Worm (Caenorhabditis elegans): ENCODE data around the gene F59B10.6.

DNA sequence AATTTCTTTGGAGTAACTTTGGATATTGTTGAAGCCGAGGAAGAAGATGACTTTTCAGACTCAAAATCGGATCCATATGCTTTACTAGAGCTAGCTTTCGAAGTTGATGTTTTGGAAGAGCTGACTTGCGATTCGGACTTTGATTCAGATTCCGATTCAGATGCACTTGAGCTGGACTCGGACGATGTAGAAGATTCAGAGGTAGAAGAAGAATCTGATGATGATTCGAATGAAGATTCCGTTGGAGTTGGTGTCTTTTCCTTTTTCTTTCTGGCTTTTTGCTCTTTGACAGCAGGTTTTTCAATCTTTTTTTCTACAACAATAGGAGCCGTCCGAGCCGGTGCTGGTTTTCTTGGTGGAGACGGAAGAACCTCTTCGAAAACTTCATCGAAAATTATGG, 16.4 kb downstream of the F59B10.6 start:
- TF ChIP-seq hnd-1 (tag; optimal IDR thresholded peaks at IDR 0.05), result no peak
- no peak for TF ChIP-seq aly-1 (tag; optimal IDR thresholded peaks at IDR 0.05)
- no peak for TF ChIP-seq ama-1 (optimal IDR thresholded peaks at IDR 0.05)
- TF ChIP-seq ceh-36 (tag; optimal IDR thresholded peaks at IDR 0.05), result no peak
- no peak for TF ChIP-seq flt-1 (GFP tag; IDR thresholded peaks at IDR 0.05)
- no peak for TF ChIP-seq B0310.2 (tag; optimal IDR thresholded peaks at IDR 0.05)
- no peak for TF ChIP-seq tra-4 (tag; optimal IDR thresholded peaks at IDR 0.05)
- TF ChIP-seq tbx-37 (GFP tag; conservative IDR thresholded peaks at IDR 0.05), result no peak
- no peak for TF ChIP-seq tbx-11 (GFP tag; IDR thresholded peaks at IDR 0.05)
- TF ChIP-seq hmbx-1 (tag; optimal IDR thresholded peaks at IDR 0.05), result no peak
- no peak for TF ChIP-seq scrt-1 (GFP tag; IDR thresholded peaks at IDR 0.05)
- TF ChIP-seq sea-1 (GFP tag; conservative IDR thresholded peaks at IDR 0.05), result no peak
- no peak for TF ChIP-seq ceh-13 (GFP tag; optimal IDR thresholded peaks at IDR 0.05)
- no peak for TF ChIP-seq hmg-4 (GFP tag; optimal IDR thresholded peaks at IDR 0.05)

Measured in whole organism, early embryonic.